Fruit fly (Drosophila melanogaster) whole organism, embryonic: Measurements from ENCODE around the gene CG10333.

Experiments used
- B-H1 ChIP-seq: fragments of 200-800 bp; sonication (Bioruptor generic); IDR thresholded peaks from 3 replicates; pipeline ENCODE4 v1.3.6; 2022; ENCODE audit warnings: missing biosample characterization, missing genetic modification characterization
- CG10267 ChIP-seq: fragments of 200-800 bp; sonication (Bioruptor generic); optimal IDR thresholded peaks from 2 replicates; lab custom pipeline; 2018; ENCODE audit warnings: missing biosample characterization, mild to moderate bottlenecking, missing genetic modification characterization, moderate library complexity
- CG10366 ChIP-seq: fragments of 200-800 bp; sonication (Bioruptor generic); IDR thresholded peaks from 2 replicates; pipeline ENCODE4 v1.3.6; 2022; ENCODE audit warnings: missing biosample characterization, missing genetic modification characterization
- CG10462 ChIP-seq: fragments of 200-800 bp; sonication (Bioruptor generic); optimal IDR thresholded peaks from 2 replicates; lab custom pipeline; 2016; ENCODE audit warnings: missing biosample characterization, missing genetic modification characterization
- CG10565 ChIP-seq: fragments of 200-800 bp; sonication (Bioruptor generic); optimal IDR thresholded peaks from 3 replicates; lab custom pipeline; 2016; ENCODE audit warnings: missing biosample characterization, mild to moderate bottlenecking, missing genetic modification characterization
- CG11398 ChIP-seq: fragments of 200-800 bp; sonication (Bioruptor generic); optimal IDR thresholded peaks from 2 replicates; lab custom pipeline; 2016; ENCODE audit warnings: missing biosample characterization, missing genetic modification characterization
- CG11560 ChIP-seq: fragments of 200-800 bp; sonication (Bioruptor generic); IDR thresholded peaks from 3 replicates; pipeline ENCODE4 v1.3.6; 2022; ENCODE audit warnings: missing biosample characterization, missing genetic modification characterization
- CG12769 ChIP-seq: fragments of 200-800 bp; sonication (Bioruptor generic); optimal IDR thresholded peaks from 2 replicates; lab custom pipeline; 2019; ENCODE audit warnings: missing biosample characterization, mild to moderate bottlenecking, missing genetic modification characterization, moderate library complexity
- CG13296 ChIP-seq: fragments of 200-800 bp; sonication (Bioruptor generic); optimal IDR thresholded peaks from 3 replicates; lab custom pipeline; 2018; ENCODE audit warnings: missing biosample characterization, mild to moderate bottlenecking, missing genetic modification characterization
- CG13624 ChIP-seq: fragments of 200-800 bp; sonication (Bioruptor generic); optimal IDR thresholded peaks from 2 replicates; lab custom pipeline; 2016; ENCODE audit warnings: missing biosample characterization, missing genetic modification characterization
- CG14014 ChIP-seq: fragments of 200-800 bp; sonication (Bioruptor generic); IDR thresholded peaks from 2 replicates; pipeline ENCODE4 v1.3.6; 2022; ENCODE audit warnings: missing biosample characterization, missing genetic modification characterization
- CG14050 ChIP-seq: fragments of 200-800 bp; sonication (Bioruptor generic); IDR thresholded peaks from 3 replicates; pipeline ENCODE4 v1.3.6; 2022; ENCODE audit warnings: missing biosample characterization, missing genetic modification characterization
- CG1529 ChIP-seq: fragments of 200-800 bp; sonication (Bioruptor generic); optimal IDR thresholded peaks from 3 replicates; lab custom pipeline; 2018; ENCODE audit warnings: missing biosample characterization, missing genetic modification characterization
- CG1602 ChIP-seq: fragments of 200-800 bp; sonication (Bioruptor generic); optimal IDR thresholded peaks from 3 replicates; lab custom pipeline; 2016; ENCODE audit warnings: missing biosample characterization, missing genetic modification characterization
- CG17385 ChIP-seq: fragments of 200-800 bp; sonication (Bioruptor generic); optimal IDR thresholded peaks from 3 replicates; lab custom pipeline; 2018; ENCODE audit warnings: missing biosample characterization, mild to moderate bottlenecking, missing genetic modification characterization
- CG17568 ChIP-seq: fragments of 200-800 bp; sonication (Bioruptor generic); optimal IDR thresholded peaks from 2 replicates; lab custom pipeline; 2018; ENCODE audit warnings: missing biosample characterization, mild to moderate bottlenecking, missing genetic modification characterization, moderate library complexity
- CG17912 ChIP-seq: fragments of 200-800 bp; sonication (Bioruptor generic); optimal IDR thresholded peaks from 2 replicates; lab custom pipeline; 2018; ENCODE audit warnings: missing biosample characterization, mild to moderate bottlenecking, missing genetic modification characterization
- CG2199 ChIP-seq: fragments of 200-800 bp; sonication (Bioruptor generic); IDR thresholded peaks from 3 replicates; pipeline ENCODE4 v1.3.6; 2022; ENCODE audit warnings: missing biosample characterization, missing genetic modification characterization
- CG2678 ChIP-seq: fragments of 200-800 bp; sonication (Bioruptor generic); optimal IDR thresholded peaks from 3 replicates; lab custom pipeline; 2019; ENCODE audit warnings: missing biosample characterization, mild to moderate bottlenecking, missing genetic modification characterization, moderate library complexity
- CG2712 ChIP-seq: fragments of 200-800 bp; optimal IDR thresholded peaks from 3 replicates; lab custom pipeline; 2019; ENCODE audit warnings: missing biosample characterization, mild to moderate bottlenecking, missing genetic modification characterization, moderate library complexity
- CG3726 ChIP-seq: fragments of 200-800 bp; sonication (Bioruptor generic); IDR thresholded peaks from 3 replicates; pipeline ENCODE4, ENCODE4 v1.3.6; 2022; ENCODE audit warnings: missing biosample characterization, missing genetic modification characterization
- CG4424 ChIP-seq: fragments of 200-800 bp; sonication (Bioruptor generic); optimal IDR thresholded peaks from 3 replicates; lab custom pipeline; 2016; ENCODE audit warnings: missing biosample characterization, missing genetic modification characterization
- CG6254 ChIP-seq: fragments of 200-800 bp; sonication (Bioruptor generic); optimal IDR thresholded peaks from 3 replicates; lab custom pipeline; 2017; ENCODE audit warnings: mild to moderate bottlenecking, missing biosample characterization, missing genetic modification reagents, missing genetic modification characterization
- CG6654 ChIP-seq: fragments of 200-800 bp; sonication (Bioruptor generic); optimal IDR thresholded peaks from 2 replicates; lab custom pipeline; 2017; ENCODE audit warnings: missing biosample characterization, mild to moderate bottlenecking, missing genetic modification characterization
- CG6813 ChIP-seq: fragments of 200-800 bp; sonication (Bioruptor generic); optimal IDR thresholded peaks from 2 replicates; lab custom pipeline; 2017; ENCODE audit warnings: missing biosample characterization, missing genetic modification characterization, mild to moderate bottlenecking, moderate library complexity, missing genetic modification reagents
- CG7271 ChIP-seq: fragments of 200-800 bp; sonication (Bioruptor generic); optimal IDR thresholded peaks from 2 replicates; lab custom pipeline; 2018; ENCODE audit warnings: missing biosample characterization, mild to moderate bottlenecking, missing genetic modification characterization, moderate library complexity
- CG8359 ChIP-seq: fragments of 200-800 bp; sonication (Bioruptor generic); optimal IDR thresholded peaks from 2 replicates; lab custom pipeline; 2017; ENCODE audit warnings: missing biosample characterization, mild to moderate bottlenecking, missing genetic modification characterization, borderline replicate concordance
- CG9437 ChIP-seq: fragments of 200-800 bp; sonication (Bioruptor generic); optimal IDR thresholded peaks from 2 replicates; lab custom pipeline; 2018; ENCODE audit warnings: missing biosample characterization, mild to moderate bottlenecking, missing genetic modification characterization
- CG9609 ChIP-seq: fragments of 200-800 bp; sonication (Bioruptor generic); optimal IDR thresholded peaks from 3 replicates; lab custom pipeline; 2016; ENCODE audit warnings: missing biosample characterization, missing genetic modification characterization
- D ChIP-seq, 2 experiments: fragments of 200-800 bp in 1 of 2; fragments of >200 bp in 1 of 2; sonication (Bioruptor generic) in 1 of 2; optimal IDR thresholded peaks; 2 replicates in 1 of 2; 3 replicates in 1 of 2; lab custom pipeline; 2017; ENCODE audit warnings: mild to moderate bottlenecking in 1 of 2, missing biosample characterization in 1 of 2, missing genetic modification characterization in 1 of 2, missing genetic modification reagents in 1 of 2
- Fer3 ChIP-seq: fragments of 200-800 bp; sonication (Bioruptor generic); optimal IDR thresholded peaks from 2 replicates; lab custom pipeline; 2018; ENCODE audit warnings: missing biosample characterization, mild to moderate bottlenecking, missing genetic modification characterization, moderate library complexity
- Jarid2 ChIP-seq: fragments of 200-800 bp; sonication (Bioruptor generic); optimal IDR thresholded peaks from 3 replicates; lab custom pipeline; 2017; ENCODE audit warnings: mild to moderate bottlenecking, missing biosample characterization, missing genetic modification reagents, missing genetic modification characterization
- Mad ChIP-seq: fragments of 200-800 bp; sonication (Bioruptor generic); optimal IDR thresholded peaks from 2 replicates; lab custom pipeline; 2016; ENCODE audit warnings: missing biosample characterization, missing genetic modification characterization
- Nf-YC ChIP-seq: fragments of 200-800 bp; optimal IDR thresholded peaks from 3 replicates; lab custom pipeline; 2019; ENCODE audit warnings: missing biosample characterization, mild to moderate bottlenecking, missing genetic modification characterization, moderate library complexity
- Optix ChIP-seq: fragments of 200-800 bp; sonication (Bioruptor generic); IDR thresholded peaks from 3 replicates; pipeline ENCODE4 v1.3.6; 2022; ENCODE audit warnings: missing biosample characterization, missing genetic modification characterization
- Ptx1 ChIP-seq: fragments of 200-800 bp; sonication (Bioruptor generic); IDR thresholded peaks from 2 replicates; pipeline ENCODE4 v1.3.6; 2022; ENCODE audit warnings: missing biosample characterization, missing genetic modification characterization
- Six4 ChIP-seq: fragments of 200-800 bp; sonication (Bioruptor generic); optimal IDR thresholded peaks from 2 replicates; lab custom pipeline; 2016; ENCODE audit warnings: missing biosample characterization, missing genetic modification characterization
- Sox102F ChIP-seq: fragments of 200-800 bp; sonication (Bioruptor generic); optimal IDR thresholded peaks from 2 replicates; lab custom pipeline; 2018; ENCODE audit warnings: missing biosample characterization, mild to moderate bottlenecking, missing genetic modification characterization, moderate library complexity
- cwo ChIP-seq: fragments of 200-800 bp; sonication (Bioruptor generic); optimal IDR thresholded peaks from 3 replicates; lab custom pipeline; 2017; ENCODE audit warnings: missing biosample characterization, missing genetic modification characterization, mild to moderate bottlenecking, moderate library complexity, missing genetic modification reagents
- dmrt11E ChIP-seq: fragments of 200-800 bp; sonication (Bioruptor generic); optimal IDR thresholded peaks from 3 replicates; lab custom pipeline; 2018; ENCODE audit warnings: missing biosample characterization, mild to moderate bottlenecking, missing genetic modification characterization, moderate library complexity
- gro ChIP-seq: fragments of 200-800 bp; sonication (Bioruptor generic); optimal IDR thresholded peaks from 2 replicates; lab custom pipeline; 2016; ENCODE audit warnings: missing biosample characterization, missing genetic modification characterization
- knrl ChIP-seq: fragments of 200-800 bp; sonication (Bioruptor generic); IDR thresholded peaks from 3 replicates; pipeline ENCODE4 v1.3.6; 2022; ENCODE audit warnings: missing biosample characterization, missing genetic modification characterization; ENCODE audit not compliant: partially characterized antibody
- lmd ChIP-seq: fragments of 200-800 bp; sonication (Bioruptor generic); IDR thresholded peaks from 2 replicates; pipeline ENCODE4 v1.3.6; 2022; ENCODE audit warnings: missing biosample characterization, missing genetic modification characterization
- nom ChIP-seq: fragments of 200-800 bp; sonication (Bioruptor generic); optimal IDR thresholded peaks from 2 replicates; lab custom pipeline; 2017; ENCODE audit warnings: missing biosample characterization, missing genetic modification characterization, mild to moderate bottlenecking, moderate library complexity, missing genetic modification reagents
- odd ChIP-seq: fragments of 200-800 bp; sonication (Bioruptor generic); optimal IDR thresholded peaks from 2 replicates; lab custom pipeline; 2017; ENCODE audit warnings: missing biosample characterization, mild to moderate bottlenecking, missing genetic modification characterization
- pan ChIP-seq, 4 experiments: fragments of >200 bp in 3 of 4; fragments of 200-800 bp in 1 of 4; sonication (Bioruptor generic) in 1 of 4; optimal IDR thresholded peaks in 3 of 4; IDR thresholded peaks in 1 of 4; 2 replicates each; pipeline versions ENCODE4 v1.3.6 to Lab custom; 2017 to 2022; ENCODE audit warnings: missing biosample characterization in 2 of 4, missing genetic modification characterization in 2 of 4, mixed read lengths in 1 of 4
- repo ChIP-seq: fragments of 200-800 bp; sonication (Bioruptor generic); optimal IDR thresholded peaks from 2 replicates; lab custom pipeline; 2016; ENCODE audit warnings: missing biosample characterization, missing genetic modification characterization
- sd ChIP-seq: fragments of 200-800 bp; sonication (Bioruptor generic); optimal IDR thresholded peaks from 3 replicates; lab custom pipeline; 2018; ENCODE audit warnings: missing biosample characterization, mild to moderate bottlenecking, missing genetic modification characterization, moderate library complexity
- slp2 ChIP-seq: fragments of 200-800 bp; sonication (Bioruptor generic); optimal IDR thresholded peaks from 2 replicates; lab custom pipeline; 2016; ENCODE audit warnings: missing biosample characterization, missing genetic modification characterization
- zen2 ChIP-seq: fragments of 200-800 bp; sonication (Bioruptor generic); IDR thresholded peaks from 3 replicates; pipeline ENCODE4 v1.3.6; 2022; ENCODE audit warnings: missing biosample characterization, missing genetic modification characterization; ENCODE audit not compliant: partially characterized antibody

CG10333 gene

dm6 chr2L:18625470-18625869 lies 18.8 kb downstream of the CG10333 start (continued):
- TF ChIP-seq cwo (GFP tag; lab: Kevin White, UChicago) (peak; percentile 25), CG9609 (no peak), CG1529 (GFP tag; lab: Kevin White, UChicago) (peak; percentile 12), CG14014 (GFP tag; lab: Robert Waterston, UW) (peak; percentile 33; the same call in 1 of the 2 replicates), slp2 (no peak), CG11398 (peak; percentile 21), zen2 (GFP tag; lab: Robert Waterston, UW) (no peak), repo (GFP tag; lab: Kevin White, UChicago) (no peak), Six4 (GFP tag; lab: Kevin White, UChicago) (no peak), CG11560 (tag; lab: Robert Waterston, UW) (no peak), CG9437 (GFP tag; lab: Kevin White, UChicago) (no peak), B-H1 (GFP tag; lab: Robert Waterston, UW) (no peak), CG1602 (no peak), CG10366 (GFP tag; lab: Robert Waterston, UW) (no peak), CG7271 (peak; percentile 13), Nf-YC (tag; lab: Kevin White, UChicago) (no peak), knrl (GFP tag; lab: Robert Waterston, UW) (no peak), CG8359 (GFP tag; lab: Kevin White, UChicago) (peak; percentile 44), CG3726 (GFP tag; lab: Robert Waterston, UW) (no peak), CG6813 (GFP tag; lab: Kevin White, UChicago) (peak; percentile 37), D (optimal IDR thresholded peaks at IDR 0.05; lab: Kevin White, UChicago) (no peak), D (GFP tag; optimal IDR thresholded peaks at IDR 0.05; lab: Kevin White, UChicago) (peak; percentile 23), Ptx1 (GFP tag; lab: Robert Waterston, UW) (no peak), gro (GFP tag; lab: Kevin White, UChicago) (no peak), CG17385 (GFP tag; lab: Kevin White, UChicago) (no peak), CG17568 (GFP tag; lab: Kevin White, UChicago) (peak; percentile 9), CG12769 (tag; lab: Kevin White, UChicago) (peak; percentile 16), CG13296 (GFP tag; lab: Kevin White, UChicago) (peak; percentile 31), Jarid2 (no peak), CG10267 (peak; percentile 12), dmrt11E (tag; lab: Kevin White, UChicago) (peak; percentile 49), CG6654 (GFP tag; lab: Kevin White, UChicago) (no peak), CG14050 (no peak), CG6254 (GFP tag; lab: Kevin White, UChicago) (no peak), CG10462 (GFP tag; lab: Kevin White, UChicago) (no peak), CG13624 (no peak), Fer3 (tag; lab: Kevin White, UChicago) (peak; percentile 4), Optix (GFP tag; lab: Robert Waterston, UW) (no peak), CG2199 (GFP tag; lab: Robert Waterston, UW) (no peak), CG2678 (tag; lab: Kevin White, UChicago) (peak; percentile 9), CG4424 (no peak), pan (optimal IDR thresholded peaks at IDR 0.05; lab: Kevin White, UChicago) (no peak), pan (GFP tag; optimal IDR thresholded peaks at IDR 0.05 in 1 of 2, IDR thresholded peaks at IDR 0.05 in 1 of 2) (no peak), Sox102F (GFP tag; lab: Kevin White, UChicago) (no peak), CG10565 (GFP tag; lab: Kevin White, UChicago) (no peak), lmd (GFP tag; lab: Robert Waterston, UW) (no peak), odd (GFP tag; lab: Kevin White, UChicago) (peak; percentile 44), Mad (GFP tag; lab: Kevin White, UChicago) (no peak), sd (tag; lab: Kevin White, UChicago) (no peak), CG2712 (peak; percentile 15), nom (GFP tag; lab: Kevin White, UChicago) (no peak), CG17912 (GFP tag; lab: Kevin White, UChicago) (no peak)
